Worm (Caenorhabditis elegans): Measurements from ENCODE around the gene C25D7.15.

Gene C25D7.15

DNA sequence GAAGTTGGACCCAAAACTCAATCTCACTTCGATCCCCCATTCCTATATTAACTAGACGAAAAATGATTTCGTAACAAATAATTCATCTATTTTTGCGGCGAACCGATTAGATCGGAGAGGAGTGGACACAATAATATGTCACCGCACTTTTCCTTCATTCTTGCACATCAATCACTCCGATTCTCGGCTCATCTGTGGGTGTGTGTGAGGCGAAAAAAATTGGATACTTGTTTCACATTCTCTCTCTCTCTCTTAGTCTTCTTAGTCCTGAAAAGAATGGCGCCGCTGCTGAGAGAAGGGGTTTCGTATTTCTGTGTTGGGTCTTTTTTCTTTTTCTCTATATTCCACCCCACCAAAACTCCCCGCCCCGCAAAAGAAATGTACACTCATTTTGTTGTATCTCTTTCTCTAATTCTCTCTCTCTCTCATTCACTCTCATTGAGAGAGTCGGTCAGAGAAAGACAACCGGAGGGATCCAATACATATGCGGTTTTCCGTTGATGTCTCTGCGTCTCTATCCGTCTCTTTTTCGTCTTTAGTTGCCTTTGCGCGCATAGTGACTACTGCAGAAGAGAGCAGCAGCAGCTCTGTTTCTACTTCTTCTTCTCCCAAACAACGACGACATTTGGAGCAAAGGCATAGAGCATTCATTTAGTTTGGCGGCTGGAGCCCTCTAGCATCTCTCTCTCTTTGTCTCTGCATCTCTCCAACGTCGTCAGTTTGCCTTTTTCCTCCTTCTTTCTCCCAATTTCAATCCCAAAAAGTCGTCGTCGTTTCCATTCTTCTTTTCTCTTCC is 11.6 kb downstream of the C25D7.15 start, which contains the start of gene unc-76 (continued):
- peak; percentile 84 for TF ChIP-seq sma-9 (GFP tag; optimal IDR thresholded peaks at IDR 0.05)
- no peak for TF ChIP-seq sma-9 (tag; optimal IDR thresholded peaks at IDR 0.05)
- TF ChIP-seq skn-1 (tag; optimal IDR thresholded peaks at IDR 0.05): no peak
- peak; percentile 83 for TF ChIP-seq egl-27 (tag; optimal IDR thresholded peaks at IDR 0.05)
- no peak for TF ChIP-seq mbf-1 (tag; optimal IDR thresholded peaks at IDR 0.05)

DNA sequence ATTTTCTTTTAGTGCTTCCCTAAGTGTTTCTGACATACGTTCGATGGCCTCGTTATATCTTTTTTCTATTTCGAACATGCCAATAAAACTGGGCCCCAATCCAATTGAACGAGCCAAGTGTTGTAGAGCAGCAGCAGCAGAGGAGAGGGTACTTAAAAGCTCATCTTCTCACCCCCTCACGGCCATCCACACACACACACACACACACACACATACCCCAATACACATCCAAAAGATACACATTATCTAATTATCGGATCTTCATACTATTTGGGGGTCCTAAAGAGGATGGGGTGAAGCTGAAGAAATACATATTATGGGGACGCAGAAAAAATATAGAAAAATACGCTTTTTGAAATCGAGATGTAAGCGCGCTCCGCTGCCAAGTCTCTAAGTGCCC is 13.1 kb downstream of the C25D7.15 start:
- no peak for TF ChIP-seq nhr-10 (tag; optimal IDR thresholded peaks at IDR 0.05)

DNA sequence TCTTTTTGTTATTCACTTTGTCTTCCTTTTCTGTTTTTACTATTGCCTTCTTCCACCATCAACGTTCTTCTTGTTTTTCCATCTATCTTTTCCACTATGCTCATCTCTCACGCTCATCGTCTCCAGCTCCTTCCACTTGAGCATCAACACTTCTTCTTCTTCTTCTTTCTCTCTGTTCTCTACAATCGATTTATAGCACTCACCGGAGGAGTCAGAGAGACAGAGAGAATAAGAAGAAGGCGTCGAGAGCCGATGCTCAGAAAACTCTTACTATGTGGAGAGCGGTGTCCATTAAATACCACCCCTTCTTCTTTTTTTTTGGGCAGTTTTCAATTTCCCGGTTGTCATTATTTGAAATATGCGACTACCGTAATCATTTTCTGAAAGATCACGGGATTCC is 15.3 kb downstream of the C25D7.15 start:
- TF ChIP-seq gmeb-1 (tag; optimal IDR thresholded peaks at IDR 0.05): no peak
- no peak for TF ChIP-seq R02D3.7 (tag; optimal IDR thresholded peaks at IDR 0.05)
- peak; percentile 45 for TF ChIP-seq zag-1 (tag; optimal IDR thresholded peaks at IDR 0.05)
- TF ChIP-seq unc-55 (GFP tag; optimal IDR thresholded peaks at IDR 0.05): peak; percentile 82
- no peak for TF ChIP-seq nhr-21 (tag; optimal IDR thresholded peaks at IDR 0.05)
- TF ChIP-seq ceh-16 (tag; optimal IDR thresholded peaks at IDR 0.05): no peak
- TF ChIP-seq unc-39 (tag; optimal IDR thresholded peaks at IDR 0.05): no peak
- peak in 1 of 2 experiments; percentile 35 for TF ChIP-seq lsy-2 (tag; optimal IDR thresholded peaks at IDR 0.05)
- TF ChIP-seq nhr-11 (tag; optimal IDR thresholded peaks at IDR 0.05): no peak
- TF ChIP-seq ztf-4 (tag; optimal IDR thresholded peaks at IDR 0.05): no peak
- TF ChIP-seq blmp-1 (tag; optimal IDR thresholded peaks at IDR 0.05; ENCODE audit: insufficient read depth): no peak
- TF ChIP-seq mab-5 (tag; optimal IDR thresholded peaks at IDR 0.05): peak; percentile 11
- TF ChIP-seq C34F6.9 (tag; optimal IDR thresholded peaks at IDR 0.05): peak; percentile 62
- TF ChIP-seq ztf-11 (tag; optimal IDR thresholded peaks at IDR 0.05): no peak
- TF ChIP-seq snpc-4 (tag; optimal IDR thresholded peaks at IDR 0.05): no peak
- no peak for TF ChIP-seq dmd-4 (tag; optimal IDR thresholded peaks at IDR 0.05)
- TF ChIP-seq ceh-82 (tag; optimal IDR thresholded peaks at IDR 0.05): no peak
- TF ChIP-seq elt-1 (tag; optimal IDR thresholded peaks at IDR 0.05): no peak
- TF ChIP-seq ztf-1 (GFP tag; conservative IDR thresholded peaks at IDR 0.05): no peak
- peak; percentile 32 for TF ChIP-seq crh-2 (tag; optimal IDR thresholded peaks at IDR 0.05)
- TF ChIP-seq nhr-23 (tag; optimal IDR thresholded peaks at IDR 0.05): no peak
- TF ChIP-seq sem-4 (tag; optimal IDR thresholded peaks at IDR 0.05): no peak
- no peak for TF ChIP-seq unc-62 (GFP tag; optimal IDR thresholded peaks at IDR 0.05)
- TF ChIP-seq nhr-237 (tag; optimal IDR thresholded peaks at IDR 0.05): no peak
- TF ChIP-seq nhr-129 (tag; optimal IDR thresholded peaks at IDR 0.05): peak; percentile 52
- no peak for TF ChIP-seq lin-11 (tag; optimal IDR thresholded peaks at IDR 0.05)
- TF ChIP-seq egl-27 (tag; optimal IDR thresholded peaks at IDR 0.05): no peak
- TF ChIP-seq sma-3 (GFP tag; optimal IDR thresholded peaks at IDR 0.05): no peak
- TF ChIP-seq nhr-6 (tag; optimal IDR thresholded peaks at IDR 0.05): no peak
- no peak for TF ChIP-seq skn-1 (tag; optimal IDR thresholded peaks at IDR 0.05)
- no peak for TF ChIP-seq nhr-77 (tag; optimal IDR thresholded peaks at IDR 0.05)
- TF ChIP-seq elt-3 (tag; optimal IDR thresholded peaks at IDR 0.05): no peak
- TF ChIP-seq mbf-1 (tag; optimal IDR thresholded peaks at IDR 0.05): no peak
- TF ChIP-seq Y55F3AM.14 (GFP tag; optimal IDR thresholded peaks at IDR 0.05): no peak
- TF ChIP-seq nhr-12 (tag; optimal IDR thresholded peaks at IDR 0.05): no peak
- no peak for TF ChIP-seq alr-1 (tag; optimal IDR thresholded peaks at IDR 0.05)
- TF ChIP-seq nhr-25 (tag; optimal IDR thresholded peaks at IDR 0.05): no peak
- no peak for TF ChIP-seq lin-13 (GFP tag; optimal IDR thresholded peaks at IDR 0.05)
- peak; percentile 39 for TF ChIP-seq sma-9 (GFP tag; optimal IDR thresholded peaks at IDR 0.05)
- TF ChIP-seq sma-9 (tag; optimal IDR thresholded peaks at IDR 0.05): no peak
- no peak for TF ChIP-seq peb-1 (tag; optimal IDR thresholded peaks at IDR 0.05)
- no peak for TF ChIP-seq F13H6.1 (tag; optimal IDR thresholded peaks at IDR 0.05)
- no peak for TF ChIP-seq ZK546.5 (tag; optimal IDR thresholded peaks at IDR 0.05)
- TF ChIP-seq lin-39 (tag; optimal IDR thresholded peaks at IDR 0.05): no peak
- no peak for TF ChIP-seq aly-2 (tag; optimal IDR thresholded peaks at IDR 0.05)
- TF ChIP-seq ama-1 (optimal IDR thresholded peaks at IDR 0.05): no peak
- no peak for TF ChIP-seq mdl-1 (tag; optimal IDR thresholded peaks at IDR 0.05)
- TF ChIP-seq fos-1 (tag; optimal IDR thresholded peaks at IDR 0.05): no peak
- TF ChIP-seq nhr-10 (tag; optimal IDR thresholded peaks at IDR 0.05): no peak
